Fruit fly (Drosophila melanogaster) whole organism, embryonic: ENCODE measurements around the gene mRpL46.

Experiments
- BEAF-32 ChIP-seq: fragments of 200-800 bp; sonication (Bioruptor generic); optimal IDR thresholded peaks from 3 replicates; lab custom pipeline; 2017; ENCODE audit warnings: missing biosample characterization, missing genetic modification characterization, mild to moderate bottlenecking, moderate library complexity, missing genetic modification reagents
- Bgb ChIP-seq: fragments of 200-800 bp; sonication (Bioruptor generic); IDR thresholded peaks from 2 replicates; pipeline ENCODE4 v1.3.6; 2022; ENCODE audit warnings: missing biosample characterization, missing genetic modification characterization; ENCODE audit not compliant: partially characterized antibody
- CG10267 ChIP-seq: fragments of 200-800 bp; sonication (Bioruptor generic); optimal IDR thresholded peaks from 2 replicates; lab custom pipeline; 2018; ENCODE audit warnings: missing biosample characterization, mild to moderate bottlenecking, missing genetic modification characterization, moderate library complexity
- CG11695 ChIP-seq: fragments of 200-800 bp; sonication (Bioruptor generic); IDR thresholded peaks from 3 replicates; pipeline ENCODE4 v1.3.6; 2022; ENCODE audit warnings: missing biosample characterization, missing genetic modification characterization
- CG12104 ChIP-seq: fragments of 200-800 bp; sonication (Bioruptor generic); optimal IDR thresholded peaks from 3 replicates; lab custom pipeline; 2016; ENCODE audit warnings: missing biosample characterization, missing genetic modification characterization
- CG12659 ChIP-seq: fragments of 200-800 bp; sonication (Bioruptor generic); optimal IDR thresholded peaks from 3 replicates; lab custom pipeline; 2017; ENCODE audit warnings: mild to moderate bottlenecking, missing biosample characterization, missing genetic modification reagents, missing genetic modification characterization
- CG13424 ChIP-seq: fragments of 200-800 bp; sonication (Bioruptor generic); optimal IDR thresholded peaks from 2 replicates; lab custom pipeline; 2019; ENCODE audit warnings: missing biosample characterization, mild to moderate bottlenecking, missing genetic modification characterization, moderate library complexity
- CG14710 ChIP-seq: fragments of 200-800 bp; sonication (Bioruptor generic); optimal IDR thresholded peaks from 3 replicates; lab custom pipeline; 2019; ENCODE audit warnings: missing biosample characterization, mild to moderate bottlenecking, missing genetic modification characterization, moderate library complexity
- CG14860 ChIP-seq: fragments of 200-800 bp; sonication (Bioruptor generic); IDR thresholded peaks from 3 replicates; pipeline ENCODE4 v1.3.6; 2022; ENCODE audit warnings: missing biosample characterization, missing genetic modification characterization; ENCODE audit not compliant: partially characterized antibody
- CG15514 ChIP-seq: fragments of 200-800 bp; sonication (Bioruptor generic); optimal IDR thresholded peaks from 3 replicates; lab custom pipeline; 2017; ENCODE audit warnings: missing biosample characterization, missing genetic modification characterization, mild to moderate bottlenecking, moderate library complexity, missing genetic modification reagents
- CG15696 ChIP-seq: fragments of 200-800 bp; sonication (Bioruptor generic); optimal IDR thresholded peaks from 2 replicates; lab custom pipeline; 2019; ENCODE audit warnings: missing biosample characterization, mild to moderate bottlenecking, missing genetic modification characterization, moderate library complexity
- CG30403 ChIP-seq: fragments of 200-800 bp; sonication (Bioruptor generic); optimal IDR thresholded peaks from 3 replicates; lab custom pipeline; 2016; ENCODE audit warnings: missing biosample characterization, missing genetic modification characterization
- CG31388 ChIP-seq: fragments of 200-800 bp; sonication (Bioruptor generic); optimal IDR thresholded peaks from 2 replicates; lab custom pipeline; 2016; ENCODE audit warnings: missing biosample characterization, missing genetic modification characterization
- CG4617 ChIP-seq: fragments of 200-800 bp; sonication (Bioruptor generic); optimal IDR thresholded peaks from 3 replicates; lab custom pipeline; 2016; ENCODE audit warnings: missing biosample characterization, missing genetic modification characterization, borderline replicate concordance
- CG9727 ChIP-seq: fragments of 200-800 bp; sonication (Bioruptor generic); optimal IDR thresholded peaks from 3 replicates; lab custom pipeline; 2017; ENCODE audit warnings: missing biosample characterization, mild to moderate bottlenecking, missing genetic modification characterization
- CG9797 ChIP-seq: fragments of 200-800 bp; sonication (Bioruptor generic); optimal IDR thresholded peaks from 3 replicates; lab custom pipeline; 2018; ENCODE audit warnings: missing biosample characterization, mild to moderate bottlenecking, missing genetic modification characterization
- CTCF ChIP-seq: fragments of 200-800 bp; sonication (Bioruptor generic); optimal IDR thresholded peaks from 2 replicates; lab custom pipeline; 2017; ENCODE audit warnings: missing biosample characterization, mild to moderate bottlenecking, missing genetic modification characterization, moderate library complexity
- CoRest ChIP-seq: fragments of 200-800 bp; sonication (Bioruptor generic); optimal IDR thresholded peaks from 3 replicates; lab custom pipeline; 2018; ENCODE audit warnings: missing biosample characterization, mild to moderate bottlenecking, missing genetic modification characterization, moderate library complexity
- Dad ChIP-seq: fragments of 200-800 bp; sonication (Bioruptor generic); optimal IDR thresholded peaks from 3 replicates; lab custom pipeline; 2016; ENCODE audit warnings: missing biosample characterization, missing genetic modification characterization
- Ets97D ChIP-seq: fragments of 200-800 bp; sonication (Bioruptor generic); optimal IDR thresholded peaks from 3 replicates; lab custom pipeline; 2016; ENCODE audit warnings: missing biosample characterization, missing genetic modification characterization
- Fer1 ChIP-seq: fragments of 200-800 bp; sonication (Bioruptor generic); optimal IDR thresholded peaks from 2 replicates; lab custom pipeline; 2017; ENCODE audit warnings: missing biosample characterization, mild to moderate bottlenecking, missing genetic modification characterization
- Fer3 ChIP-seq: fragments of 200-800 bp; sonication (Bioruptor generic); optimal IDR thresholded peaks from 2 replicates; lab custom pipeline; 2018; ENCODE audit warnings: missing biosample characterization, mild to moderate bottlenecking, missing genetic modification characterization, moderate library complexity
- GATAe ChIP-seq: fragments of 200-800 bp; sonication (Bioruptor generic); conservative IDR thresholded peaks from 2 replicates; pipeline ENCODE4 v1.3.6; 2022; ENCODE audit warnings: missing biosample characterization, missing genetic modification characterization
- Hsf ChIP-seq: fragments of 200-800 bp; sonication (Bioruptor generic); optimal IDR thresholded peaks from 3 replicates; lab custom pipeline; 2016; ENCODE audit warnings: missing biosample characterization, missing genetic modification characterization
- MESR4 ChIP-seq: fragments of 200-800 bp; sonication (Bioruptor generic); optimal IDR thresholded peaks from 2 replicates; lab custom pipeline; 2018; ENCODE audit warnings: missing biosample characterization, mild to moderate bottlenecking, missing genetic modification characterization, moderate library complexity
- Max ChIP-seq: fragments of 200-800 bp; sonication (Bioruptor generic); optimal IDR thresholded peaks from 2 replicates; lab custom pipeline; 2016; ENCODE audit warnings: missing biosample characterization, mild to moderate bottlenecking, missing genetic modification characterization
- Myb ChIP-seq: fragments of 200-800 bp; sonication (Bioruptor generic); optimal IDR thresholded peaks from 2 replicates; lab custom pipeline; 2016; ENCODE audit warnings: missing biosample characterization, missing genetic modification characterization
- NC2β ChIP-seq: fragments of 200-800 bp; sonication (Bioruptor generic); optimal IDR thresholded peaks from 2 replicates; lab custom pipeline; 2016; ENCODE audit warnings: missing biosample characterization, missing genetic modification characterization
- NfI ChIP-seq: fragments of 200-800 bp; sonication (Bioruptor generic); optimal IDR thresholded peaks from 3 replicates; lab custom pipeline; 2018; ENCODE audit warnings: missing biosample characterization, mild to moderate bottlenecking, missing genetic modification characterization, moderate library complexity
- Sry-β ChIP-seq: fragments of 200-800 bp; sonication (Bioruptor generic); optimal IDR thresholded peaks from 2 replicates; lab custom pipeline; 2018; ENCODE audit warnings: missing biosample characterization, mild to moderate bottlenecking, missing genetic modification characterization, moderate library complexity
- YL-1 ChIP-seq: fragments of 200-800 bp; sonication (Bioruptor generic); optimal IDR thresholded peaks from 3 replicates; lab custom pipeline; 2017; ENCODE audit warnings: missing biosample characterization, mild to moderate bottlenecking, missing genetic modification characterization
- amos ChIP-seq: fragments of 200-800 bp; sonication (Bioruptor generic); IDR thresholded peaks from 2 replicates; pipeline ENCODE4 v1.3.6; 2022; ENCODE audit warnings: missing biosample characterization, missing genetic modification characterization; ENCODE audit not compliant: partially characterized antibody
- cad ChIP-seq: fragments of >200 bp; optimal IDR thresholded peaks from 2 replicates; lab custom pipeline; 2017; ENCODE audit warnings: missing biosample characterization, missing genetic modification characterization
- chif ChIP-seq, 2 experiments: fragments of 200-800 bp; sonication (Bioruptor generic); optimal IDR thresholded peaks; 3 replicates each; lab custom pipeline; 2016; ENCODE audit warnings: missing biosample characterization in 2 of 2, missing genetic modification characterization in 2 of 2
- crc ChIP-seq: fragments of 200-800 bp; sonication (Bioruptor generic); optimal IDR thresholded peaks from 2 replicates; lab custom pipeline; 2016; ENCODE audit warnings: missing biosample characterization, missing genetic modification characterization
- crp ChIP-seq, 2 experiments: fragments of 200-800 bp; sonication (Bioruptor generic); optimal IDR thresholded peaks; 2 replicates in 1 of 2; 3 replicates in 1 of 2; lab custom pipeline; 2017; ENCODE audit warnings: missing biosample characterization in 2 of 2, missing genetic modification characterization in 2 of 2, mild to moderate bottlenecking in 1 of 2, moderate library complexity in 1 of 2
- dan ChIP-seq: fragments of 200-800 bp; sonication (Bioruptor generic); IDR thresholded peaks from 2 replicates; pipeline ENCODE4 v1.3.6; 2022; ENCODE audit warnings: missing biosample characterization, missing genetic modification characterization
- dmrt11E ChIP-seq: fragments of 200-800 bp; sonication (Bioruptor generic); optimal IDR thresholded peaks from 3 replicates; lab custom pipeline; 2018; ENCODE audit warnings: missing biosample characterization, mild to moderate bottlenecking, missing genetic modification characterization, moderate library complexity
- ftz-f1 ChIP-seq: fragments of 200-800 bp; sonication (Bioruptor generic); optimal IDR thresholded peaks from 2 replicates; lab custom pipeline; 2016; ENCODE audit warnings: missing biosample characterization, missing genetic modification characterization
- ham ChIP-seq: fragments of 200-800 bp; sonication (Bioruptor generic); IDR thresholded peaks from 2 replicates; pipeline ENCODE4 v1.3.6; 2022; ENCODE audit warnings: missing biosample characterization, missing genetic modification characterization
- inv ChIP-seq: fragments of 200-800 bp; sonication (Bioruptor generic); IDR thresholded peaks from 2 replicates; pipeline ENCODE4 v1.3.6; 2022; ENCODE audit warnings: missing biosample characterization, missing genetic modification characterization; ENCODE audit not compliant: partially characterized antibody
- jigr1 ChIP-seq: fragments of 200-800 bp; sonication (Bioruptor generic); IDR thresholded peaks from 3 replicates; pipeline ENCODE4 v1.3.6; 2022; ENCODE audit warnings: missing biosample characterization, missing genetic modification characterization
- phol ChIP-seq: fragments of 200-800 bp; sonication (Bioruptor generic); optimal IDR thresholded peaks from 3 replicates; lab custom pipeline; 2018; ENCODE audit warnings: missing biosample characterization, mild to moderate bottlenecking, missing genetic modification characterization, moderate library complexity
- pnt ChIP-seq: fragments of 200-800 bp; sonication (Bioruptor generic); optimal IDR thresholded peaks from 3 replicates; lab custom pipeline; 2016; ENCODE audit warnings: missing biosample characterization, missing genetic modification characterization
- prd ChIP-seq, 3 experiments: fragments of >200 bp in 2 of 3; fragments of 200-800 bp in 1 of 3; sonication (Bioruptor generic) in 1 of 3; optimal IDR thresholded peaks in 2 of 3; IDR thresholded peaks in 1 of 3; 2 replicates in 2 of 3; 3 replicates in 1 of 3; pipeline versions ENCODE4 v1.3.6 to Lab custom; 2017 to 2022; ENCODE audit warnings: missing biosample characterization in 1 of 3, missing genetic modification characterization in 1 of 3
- ro ChIP-seq: fragments of 200-800 bp; sonication (Bioruptor generic); IDR thresholded peaks from 2 replicates; pipeline ENCODE4 v1.3.6; 2022; ENCODE audit warnings: missing biosample characterization, missing genetic modification characterization
- sna ChIP-seq: fragments of 200-800 bp; sonication (Bioruptor generic); IDR thresholded peaks from 2 replicates; pipeline ENCODE4 v1.3.6; 2022; ENCODE audit warnings: missing biosample characterization, missing genetic modification characterization; ENCODE audit not compliant: partially characterized antibody
- trem ChIP-seq: fragments of 200-800 bp; optimal IDR thresholded peaks from 3 replicates; lab custom pipeline; 2019; ENCODE audit warnings: missing biosample characterization, mild to moderate bottlenecking, missing genetic modification characterization, moderate library complexity
- vvl ChIP-seq: fragments of 200-800 bp; sonication (Bioruptor generic); IDR thresholded peaks from 2 replicates; pipeline ENCODE4 v1.3.6; 2022; ENCODE audit warnings: missing biosample characterization, missing genetic modification characterization

The mRpL46 gene

DNA sequence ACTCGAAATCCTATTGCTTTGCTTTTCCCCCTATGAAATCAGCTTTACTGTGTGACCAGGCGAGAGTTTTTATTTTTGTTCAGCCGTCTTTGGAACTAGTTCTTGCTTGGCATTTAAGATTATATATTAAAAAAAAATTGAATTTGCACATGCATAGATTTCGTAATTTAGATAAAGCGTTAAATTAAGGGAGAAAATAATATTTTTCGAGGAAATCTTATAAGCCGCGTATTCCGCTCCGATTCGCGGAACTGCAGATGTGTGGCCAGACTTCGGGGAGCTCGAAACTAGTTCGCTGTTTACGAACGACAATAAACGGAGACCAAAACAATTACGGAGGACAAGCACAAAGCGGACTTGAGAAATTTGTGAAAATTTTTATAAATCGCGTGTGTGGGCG lies 25.6 kb downstream of the mRpL46 start, which contains the start of the genes JTBR and CG42676:
TSS of gene JTBR (minus strand) at position 55 of the 400 bp plus-strand sequence.
TSS of gene CG42676 (plus strand) at position 306 of the 400 bp plus-strand sequence.
- TF ChIP-seq CG11695 (GFP tag; lab: Robert Waterston, UW), result no peak
- TF ChIP-seq cad, result peak; percentile 51
- peak; percentile 25 for TF ChIP-seq CG13424 (tag; lab: Kevin White, UChicago)
- peak; percentile 60 for TF ChIP-seq Sry-β (GFP tag; lab: Kevin White, UChicago)
- peak; percentile 16 for TF ChIP-seq MESR4 (GFP tag; lab: Kevin White, UChicago)
- no peak for TF ChIP-seq NfI (GFP tag; lab: Kevin White, UChicago)
- TF ChIP-seq jigr1 (GFP tag; lab: Robert Waterston, UW), result no peak
- TF ChIP-seq Hsf (GFP tag; lab: Kevin White, UChicago), result peak; percentile 5
- no peak for TF ChIP-seq ham
- TF ChIP-seq Ets97D, result peak; percentile 31
- TF ChIP-seq CG14710 (tag; lab: Kevin White, UChicago), result peak; percentile 93
- peak; percentile 34 for TF ChIP-seq BEAF-32 (GFP tag; lab: Kevin White, UChicago)
- TF ChIP-seq CG12104 (GFP tag; lab: Kevin White, UChicago), result peak; percentile 19
- TF ChIP-seq dan, result no peak
- TF ChIP-seq ftz-f1 (GFP tag; lab: Kevin White, UChicago), result no peak
- TF ChIP-seq dmrt11E, result peak; percentile 3
- peak; percentile 35 for TF ChIP-seq Fer1
- TF ChIP-seq CG30403 (GFP tag; lab: Kevin White, UChicago), result peak; percentile 8
- no peak for TF ChIP-seq vvl (GFP tag; lab: Robert Waterston, UW)
- TF ChIP-seq Dad (GFP tag; lab: Kevin White, UChicago), result no peak
- TF ChIP-seq phol (tag; lab: Kevin White, UChicago), result peak; percentile 49
- TF ChIP-seq CG14860 (GFP tag; lab: Robert Waterston, UW), result 0 out of 3 replicates have a peak, but pooled peaks have one; percentile 7
- TF ChIP-seq prd (optimal IDR thresholded peaks at IDR 0.05; lab: Kevin White, UChicago), result no peak
- TF ChIP-seq prd (GFP tag; IDR thresholded peaks at IDR 0.05; lab: Robert Waterston, UW), result 0 out of 3 replicates have a peak, but pooled peaks have one; percentile 18
- peak; percentile 42 for TF ChIP-seq CoRest (tag; lab: Kevin White, UChicago)
- TF ChIP-seq YL-1, result peak; percentile 94
- TF ChIP-seq ro, result no peak
- peak; percentile 40 for TF ChIP-seq CG4617 (GFP tag; lab: Kevin White, UChicago)
- TF ChIP-seq CG15696 (tag; lab: Kevin White, UChicago), result peak; percentile 22
- TF ChIP-seq chif (GFP tag; optimal IDR thresholded peaks at IDR 0.05; lab: Kevin White, UChicago), result peak in 1 of 2 experiments; percentile 8
- TF ChIP-seq Max (GFP tag; lab: Kevin White, UChicago), result peak; percentile 33
- peak; percentile 14 for TF ChIP-seq CTCF
- TF ChIP-seq NC2β, result peak; percentile 16
- TF ChIP-seq amos (GFP tag; lab: Robert Waterston, UW), result peak; percentile 42; the same call in 1 of the 2 replicates
- peak in 1 of 2 experiments; percentile 52 for TF ChIP-seq crp (GFP tag; optimal IDR thresholded peaks at IDR 0.05; lab: Kevin White, UChicago)
- TF ChIP-seq GATAe (GFP tag; lab: Robert Waterston, UW), result no peak
- peak; percentile 61 for TF ChIP-seq trem (tag; lab: Kevin White, UChicago)
- TF ChIP-seq sna (GFP tag; lab: Robert Waterston, UW), result 0 out of 2 replicates have a peak, but pooled peaks have one; percentile 33
- TF ChIP-seq CG15514 (GFP tag; lab: Kevin White, UChicago), result peak; percentile 100
- no peak for TF ChIP-seq Fer3
- peak; percentile 53; the same call in 1 of the 2 replicates for TF ChIP-seq inv
- peak; percentile 50 for TF ChIP-seq CG12659 (GFP tag; lab: Kevin White, UChicago)
- peak; percentile 50 for TF ChIP-seq Bgb
- peak; percentile 53 for TF ChIP-seq CG10267 (tag; lab: Kevin White, UChicago)
- TF ChIP-seq CG9727, result no peak
- TF ChIP-seq Myb (GFP tag; lab: Kevin White, UChicago), result no peak
- TF ChIP-seq CG9797 (GFP tag; lab: Kevin White, UChicago), result peak; percentile 87
- no peak for TF ChIP-seq crc
- TF ChIP-seq pnt (GFP tag; lab: Kevin White, UChicago), result no peak
- no peak for TF ChIP-seq CG31388 (GFP tag; lab: Kevin White, UChicago)
